Fruit fly (Drosophila melanogaster) whole organism, embryonic: Measurements from ENCODE around the gene ttm50.

Experiments used
- CG12236 ChIP-seq: fragments of 200-800 bp; sonication (Bioruptor generic); optimal IDR thresholded peaks from 2 replicates; lab custom pipeline; 2016; ENCODE audit warnings: missing biosample characterization, missing genetic modification characterization
- Hsf ChIP-seq: fragments of 200-800 bp; sonication (Bioruptor generic); optimal IDR thresholded peaks from 3 replicates; lab custom pipeline; 2016; ENCODE audit warnings: missing biosample characterization, missing genetic modification characterization
- Lpt ChIP-seq: fragments of >200 bp; optimal IDR thresholded peaks from 2 replicates; lab custom pipeline; 2018; ENCODE audit warnings: missing biosample characterization, missing genetic modification characterization
- Sox100B ChIP-seq: fragments of 200-800 bp; sonication (Bioruptor generic); optimal IDR thresholded peaks from 3 replicates; lab custom pipeline; 2018; ENCODE audit warnings: missing biosample characterization, mild to moderate bottlenecking, missing genetic modification characterization
- insv ChIP-seq, 2 experiments: fragments of 200-800 bp; sonication (Bioruptor generic); optimal IDR thresholded peaks; 3 replicates each; lab custom pipeline; 2016 to 2018; ENCODE audit warnings: missing biosample characterization in 2 of 2, missing genetic modification characterization in 2 of 2

- TF ChIP-seq Hsf (GFP tag; lab: Kevin White, UChicago), result no peak
- no peak for TF ChIP-seq insv (GFP tag; optimal IDR thresholded peaks at IDR 0.05; lab: Kevin White, UChicago)
- no peak for TF ChIP-seq Lpt (GFP tag; lab: Kevin White, UChicago)
- no peak for TF ChIP-seq CG12236 (GFP tag; lab: Kevin White, UChicago)
- TF ChIP-seq Sox100B, result no peak
These were observed 38.2 kb downstream of the ttm50 start, which contains the start of gene dyw for dm6 chrX:2693786-2694185.
